Worm (Caenorhabditis elegans) whole organism, L4/young adult: Measurements from ENCODE around the gene acs-11.

Source experiments
- W03F9.2 ChIP-seq: fragments of 150-350 bp; optimal IDR thresholded peaks from 2 replicates; lab custom pipeline; 2014; ENCODE audit warnings: missing biosample characterization, missing genetic modification characterization
- dao-5 ChIP-seq: sonication (generic microtip); optimal IDR thresholded peaks from 2 replicates; lab custom pipeline; 2016; ENCODE audit warnings: missing genotype, missing genetic modification characterization, moderate library complexity, missing compliant biosample characterization
- him-1 ChIP-seq: sonication (generic microtip); optimal IDR thresholded peaks from 2 replicates; lab custom pipeline; 2016; ENCODE audit warnings: missing genotype, missing genetic modification reagents, missing genetic modification characterization, missing compliant biosample characterization

The acs-11 gene

ce11 chrII:4727769-4728168 lies 14.2 kb upstream of the acs-11 start, which contains the start of gene ttr-41:
Gene ttr-41, minus strand, starts transcription at chrII:4727869.
- TF ChIP-seq him-1 (tag; lab: Kevin White, UChicago) (no peak), W03F9.2 (tag; lab: Kevin White, UChicago) (no peak), dao-5 (no peak)

- TF ChIP-seq W03F9.2 (tag; lab: Kevin White, UChicago) (peak; percentile 29), dao-5 (no peak), him-1 (tag; lab: Kevin White, UChicago) (no peak)
Measured at ce11 chrII:4728687-4729086, 13.2 kb upstream of the acs-11 start.

ce11 chrII:4729733-4730132 lies 12.2 kb upstream of the acs-11 start, which contains the start of gene F41C3.7:
Gene F41C3.7, plus strand, starts transcription at chrII:4730033.
- no peak for TF ChIP-seq W03F9.2 (tag; lab: Kevin White, UChicago)
- TF ChIP-seq dao-5 = no peak
- no peak for TF ChIP-seq him-1 (tag; lab: Kevin White, UChicago)

ce11 chrII:4733848-4734247 lies 8.1 kb upstream of the acs-11 start, which contains the start of gene F41C3.11:
Gene F41C3.11, minus strand, starts transcription at chrII:4733948.
- TF ChIP-seq W03F9.2 (tag; lab: Kevin White, UChicago) (no peak), him-1 (tag; lab: Kevin White, UChicago) (no peak), dao-5 (no peak)

- no peak for TF ChIP-seq dao-5
- no peak for TF ChIP-seq him-1 (tag; lab: Kevin White, UChicago)
Measured at ce11 chrII:4734477-4734876, 7.5 kb upstream of the acs-11 start.

ce11 chrII:4736585-4736984 lies 5.4 kb upstream of the acs-11 start:
- no peak for TF ChIP-seq dao-5
- TF ChIP-seq W03F9.2 (tag; lab: Kevin White, UChicago) = no peak
- TF ChIP-seq him-1 (tag; lab: Kevin White, UChicago) = no peak

- TF ChIP-seq dao-5 = no peak
- no peak for TF ChIP-seq him-1 (tag; lab: Kevin White, UChicago)
- no peak for TF ChIP-seq W03F9.2 (tag; lab: Kevin White, UChicago)
Measured at ce11 chrII:4737348-4737747, 4.6 kb upstream of the acs-11 start, which contains the start of gene ctsa-1.1. Gene ctsa-1.1, plus strand, starts transcription at chrII:4737648.

DNA sequence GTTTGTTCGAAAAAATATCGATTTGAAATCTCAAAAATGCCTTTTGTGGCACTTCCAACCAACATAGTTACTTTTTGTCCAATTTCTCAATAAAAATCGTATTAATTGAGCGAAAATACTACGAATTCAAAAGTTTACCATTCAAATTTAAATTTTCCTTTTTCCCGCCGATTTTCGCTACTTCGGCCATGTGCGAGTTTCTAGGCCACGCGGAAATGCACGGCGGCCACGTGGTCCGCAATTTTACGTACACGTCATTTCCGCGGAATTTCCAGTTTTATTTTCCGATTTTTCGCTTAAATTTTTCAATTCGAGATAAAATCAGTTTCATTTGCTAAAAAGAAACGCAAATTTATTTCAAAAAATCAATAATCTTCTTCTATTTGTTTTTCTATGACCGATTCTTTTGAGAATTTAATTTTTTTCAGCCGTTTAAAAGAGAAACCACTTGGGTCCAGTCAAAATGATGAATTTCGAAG lies 1.9 kb upstream of the acs-11 start, which contains the start of gene eas-1:
Gene eas-1, plus strand, starts transcription at position 429 of the 479 bp plus-strand sequence.
- peak; percentile 86 for TF ChIP-seq W03F9.2 (tag; lab: Kevin White, UChicago)
- no peak for TF ChIP-seq dao-5
- TF ChIP-seq him-1 (tag; lab: Kevin White, UChicago) = peak; percentile 57

DNA sequence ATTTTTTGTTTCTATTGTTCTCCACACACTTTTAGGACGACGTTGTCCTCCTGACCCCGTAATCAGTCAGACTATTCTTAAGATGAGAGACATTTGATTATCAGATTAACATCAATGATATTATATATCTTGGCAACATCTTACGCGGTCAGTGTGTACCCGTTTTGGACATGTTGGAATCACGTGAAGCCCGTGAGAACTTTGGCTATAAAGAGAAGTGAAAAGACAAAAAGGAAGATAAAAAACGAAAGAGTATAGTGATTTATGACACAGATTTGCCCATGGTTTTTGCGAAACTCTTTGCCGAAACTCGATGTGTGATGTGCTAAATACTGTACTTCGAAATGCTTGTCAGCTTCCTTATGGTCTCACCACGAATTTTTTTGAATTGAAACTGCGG lies 3.3 kb downstream of the acs-11 start:
- TF ChIP-seq him-1 (tag; lab: Kevin White, UChicago) = no peak
- no peak for TF ChIP-seq dao-5
- TF ChIP-seq W03F9.2 (tag; lab: Kevin White, UChicago) = no peak

DNA sequence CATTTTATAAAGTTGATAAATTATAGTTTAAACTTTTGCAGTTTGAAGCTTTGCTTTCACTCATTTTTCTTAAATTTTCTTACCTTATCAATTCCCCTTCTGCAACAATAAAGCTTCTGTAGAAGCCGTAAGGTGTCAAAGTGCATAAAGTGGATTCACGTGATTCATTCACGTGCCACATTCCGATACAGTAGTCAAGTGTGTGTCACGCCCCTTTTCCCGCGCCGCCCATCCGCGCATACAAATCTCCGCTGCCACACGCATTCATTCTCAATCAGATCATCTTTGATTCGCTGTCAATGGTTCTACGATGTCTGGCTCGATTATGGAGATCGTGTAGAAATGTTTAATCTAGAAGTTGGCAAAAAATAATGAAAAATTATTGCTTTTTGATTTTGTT lies 5.1 kb downstream of the acs-11 start:
- TF ChIP-seq dao-5 (no peak), him-1 (tag; lab: Kevin White, UChicago) (no peak), W03F9.2 (tag; lab: Kevin White, UChicago) (no peak)

DNA sequence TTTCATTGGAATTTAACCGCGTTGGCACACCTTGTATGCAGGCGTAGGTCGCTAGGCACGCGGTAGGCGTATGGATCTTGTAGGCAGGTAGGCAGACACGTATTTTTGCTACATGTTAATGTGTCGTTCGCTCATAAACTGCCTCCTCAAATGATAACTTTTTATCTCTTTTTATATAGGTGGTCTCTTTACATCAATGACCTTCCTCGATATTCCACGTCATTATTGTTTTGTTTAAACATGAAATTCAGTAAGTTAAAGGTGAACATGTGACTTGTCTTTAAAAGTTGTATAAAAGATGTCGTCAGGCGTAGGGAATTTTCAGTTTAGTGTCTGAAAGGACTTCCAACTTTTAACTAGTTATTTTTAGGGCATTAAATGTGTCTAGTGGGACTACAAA lies 5.8 kb downstream of the acs-11 start:
- TF ChIP-seq dao-5 (no peak), him-1 (tag; lab: Kevin White, UChicago) (no peak), W03F9.2 (tag; lab: Kevin White, UChicago) (no peak)

ce11 chrII:4748374-4748773 lies 6.4 kb downstream of the acs-11 start:
- TF ChIP-seq him-1 (tag; lab: Kevin White, UChicago) (no peak), dao-5 (no peak), W03F9.2 (tag; lab: Kevin White, UChicago) (no peak)

DNA sequence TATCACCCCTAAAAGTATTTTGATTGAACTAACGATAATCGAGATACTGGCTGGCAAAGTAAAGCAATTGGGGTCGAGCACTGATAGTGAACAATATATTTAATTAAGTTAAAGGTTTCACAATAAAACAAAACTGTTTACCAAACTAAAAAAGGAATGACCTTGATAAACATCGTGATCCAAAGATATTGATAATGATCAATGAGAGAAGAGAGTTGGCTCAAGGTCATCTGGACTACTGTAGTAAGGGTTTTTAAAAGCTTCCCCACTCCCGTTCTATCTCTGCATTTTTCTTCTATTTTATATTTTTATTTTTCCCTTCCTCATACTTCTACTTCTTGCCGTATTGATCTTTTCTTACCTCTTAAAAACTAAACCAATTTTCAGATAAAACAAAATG lies 7.6 kb downstream of the acs-11 start, which contains the start of gene F41C3.2:
Gene F41C3.2, plus strand, starts transcription at position 388 of the 400 bp plus-strand sequence.
- TF ChIP-seq dao-5 = no peak
- TF ChIP-seq him-1 (tag; lab: Kevin White, UChicago) = no peak

ce11 chrII:4752257-4752728 lies 10.4 kb downstream of the acs-11 start, which contains the start of gene F41C3.1:
Gene F41C3.1, plus strand, starts transcription at chrII:4752307.
- no peak for TF ChIP-seq him-1 (tag; lab: Kevin White, UChicago)
- no peak for TF ChIP-seq dao-5
- no peak for TF ChIP-seq W03F9.2 (tag; lab: Kevin White, UChicago)

DNA sequence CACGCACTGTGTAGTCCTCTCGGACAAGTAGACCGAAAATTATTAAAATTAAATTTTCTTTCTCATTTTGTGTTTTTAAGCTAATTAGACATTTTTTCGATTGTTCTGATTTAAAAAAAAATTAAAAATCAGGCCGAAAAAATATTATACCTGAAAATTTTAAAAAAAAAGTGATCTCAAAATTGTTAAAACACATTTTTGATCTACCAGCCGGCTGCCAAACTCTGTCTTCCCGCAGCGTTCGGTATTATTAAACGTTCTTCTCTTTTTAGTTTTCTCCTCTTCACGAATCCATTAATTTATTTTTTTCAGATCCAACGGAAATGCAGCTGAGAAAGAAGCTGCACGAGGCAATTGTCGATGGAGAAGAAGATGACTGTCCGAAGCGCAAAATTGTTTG lies 11.2 kb downstream of the acs-11 start, which contains the start of gene C27D9.1:
Gene C27D9.1, plus strand, starts transcription at position 281 of the 400 bp plus-strand sequence.
- TF ChIP-seq W03F9.2 (tag; lab: Kevin White, UChicago) = no peak
- no peak for TF ChIP-seq dao-5
- TF ChIP-seq him-1 (tag; lab: Kevin White, UChicago) = no peak
